ENCODE assay signal across 1 fruit fly cellular context in the genomic region with DNA sequence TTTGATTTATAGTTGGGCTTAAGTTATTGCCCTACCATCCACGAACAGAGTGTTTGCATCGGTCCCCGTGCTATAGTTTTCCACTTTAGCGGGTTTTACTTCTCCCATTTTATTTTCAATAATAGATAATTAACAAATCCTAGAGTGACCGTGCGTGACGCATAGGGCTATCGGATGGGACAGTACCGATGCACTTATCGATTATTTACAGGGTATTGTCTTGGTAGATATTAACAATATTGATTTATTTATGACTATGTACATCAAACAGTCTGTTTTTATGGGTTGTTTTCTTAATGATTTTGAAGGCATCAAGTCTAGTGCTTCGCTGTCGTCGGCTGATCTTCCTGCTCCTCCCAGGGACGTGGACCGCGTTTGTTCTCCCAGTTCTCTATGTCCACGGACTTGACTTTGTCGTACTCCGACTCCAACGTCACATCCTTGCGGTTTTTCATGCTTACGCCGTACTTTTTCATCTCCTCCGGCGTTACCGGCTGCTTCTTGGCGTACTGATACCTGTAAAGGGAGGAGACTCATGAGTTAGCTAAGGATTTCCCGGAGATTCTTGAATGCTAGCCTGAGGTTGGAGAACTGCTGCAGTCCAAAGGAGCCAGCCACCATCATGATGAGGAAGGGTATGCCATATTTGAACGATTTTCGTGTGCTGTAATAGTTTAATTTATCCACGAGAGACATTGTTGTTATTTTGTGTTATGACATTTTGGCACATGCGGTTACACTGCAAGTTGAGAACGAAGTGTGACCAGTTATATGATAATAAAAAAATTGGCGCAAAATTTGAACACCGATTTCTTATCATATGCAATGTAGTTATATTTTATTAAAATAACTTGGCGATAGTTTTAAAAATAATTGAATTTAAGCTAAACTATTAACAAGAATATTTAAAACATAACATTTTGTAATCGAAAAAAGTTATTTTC.
TF ChIP-seq lines count a peak whose summit lies in the region.

A gene (minus strand): TSS at position 184 of the 944 bp plus-strand sequence.
A gene (plus strand): TSS at position 295 of the 944 bp plus-strand sequence.

TF ChIP-seq in whole organism, embryonic, 481 proteins besides CTCF, POLR2A, EP300 and RAD21 (continued from another document):
- TF ChIP-seq Mad (GFP tag; optimal IDR thresholded peaks at IDR 0.05; lab: Kevin White, UChicago), result no peak
- TF ChIP-seq CG7357 (GFP tag; IDR thresholded peaks at IDR 0.05; lab: Robert Waterston, UW), result no peak
- TF ChIP-seq Ada2b (GFP tag; IDR thresholded peaks at IDR 0.05; lab: Robert Waterston, UW), result no peak
- no peak for TF ChIP-seq CG14667 (GFP tag; IDR thresholded peaks at IDR 0.05; lab: Robert Waterston, UW)
- TF ChIP-seq CG1233 (GFP tag; optimal IDR thresholded peaks at IDR 0.05; lab: Kevin White, UChicago), result no peak
- no peak for TF ChIP-seq CG4854 (GFP tag; optimal IDR thresholded peaks at IDR 0.05; lab: Kevin White, UChicago)
- no peak for TF ChIP-seq ERR (GFP tag; optimal IDR thresholded peaks at IDR 0.05; lab: Kevin White, UChicago)
- no peak for TF ChIP-seq Oli (tag; optimal IDR thresholded peaks at IDR 0.05; lab: Kevin White, UChicago)
- no peak for TF ChIP-seq yki (optimal IDR thresholded peaks at IDR 0.05; lab: Kevin White, UChicago)
- no peak for TF ChIP-seq CG4820 (GFP tag; optimal IDR thresholded peaks at IDR 0.05; lab: Kevin White, UChicago)
- TF ChIP-seq mam (GFP tag; optimal IDR thresholded peaks at IDR 0.05; lab: Kevin White, UChicago), result no peak
- no peak for TF ChIP-seq CG7987 (GFP tag; optimal IDR thresholded peaks at IDR 0.05; lab: Kevin White, UChicago)
- TF ChIP-seq CG33557 (GFP tag; optimal IDR thresholded peaks at IDR 0.05; lab: Kevin White, UChicago), result no peak
- no peak for TF ChIP-seq Ets97D (GFP tag; optimal IDR thresholded peaks at IDR 0.05; lab: Kevin White, UChicago)
- TF ChIP-seq Dref (GFP tag; IDR thresholded peaks at IDR 0.05; lab: Robert Waterston, UW), result peak; percentile 77
- no peak for TF ChIP-seq sens-2 (GFP tag; IDR thresholded peaks at IDR 0.05; lab: Robert Waterston, UW)
- peak; percentile 59; the same call in 1 of the 2 replicates for TF ChIP-seq hbn (GFP tag; IDR thresholded peaks at IDR 0.05; lab: Robert Waterston, UW; ENCODE audit: partially characterized antibody)
- no peak for TF ChIP-seq CG15073 (GFP tag; optimal IDR thresholded peaks at IDR 0.05; lab: Kevin White, UChicago)
- TF ChIP-seq ftz-f1 (GFP tag; optimal IDR thresholded peaks at IDR 0.05; lab: Kevin White, UChicago), result peak; percentile 14
- TF ChIP-seq CG9727 (GFP tag; optimal IDR thresholded peaks at IDR 0.05; lab: Kevin White, UChicago), result peak; percentile 12
- no peak for TF ChIP-seq ken (GFP tag; IDR thresholded peaks at IDR 0.05; lab: Robert Waterston, UW)
- TF ChIP-seq Optix (GFP tag; IDR thresholded peaks at IDR 0.05; lab: Robert Waterston, UW), result no peak
- TF ChIP-seq dati (GFP tag; IDR thresholded peaks at IDR 0.05; lab: Robert Waterston, UW), result no peak
- no peak for TF ChIP-seq Poxn (GFP tag; IDR thresholded peaks at IDR 0.05; lab: Robert Waterston, UW)
- no peak for TF ChIP-seq CG3163 (GFP tag; optimal IDR thresholded peaks at IDR 0.05; lab: Kevin White, UChicago)
- no peak for TF ChIP-seq Blimp-1 (GFP tag; optimal IDR thresholded peaks at IDR 0.05; lab: Kevin White, UChicago)
- no peak for TF ChIP-seq slbo (GFP tag; IDR thresholded peaks at IDR 0.05; lab: Robert Waterston, UW)
- TF ChIP-seq Taf1 (GFP tag; IDR thresholded peaks at IDR 0.05; lab: Robert Waterston, UW), result no peak
- TF ChIP-seq CG4617 (GFP tag; optimal IDR thresholded peaks at IDR 0.05; lab: Kevin White, UChicago; ENCODE audit: borderline replicate concordance), result peak; percentile 51
- TF ChIP-seq sqz (GFP tag; optimal IDR thresholded peaks at IDR 0.05; lab: Kevin White, UChicago), result peak; percentile 89
- TF ChIP-seq CG2116 (GFP tag; optimal IDR thresholded peaks at IDR 0.05; lab: Kevin White, UChicago), result peak; percentile 67
- no peak for TF ChIP-seq CG2678 (tag; optimal IDR thresholded peaks at IDR 0.05; lab: Kevin White, UChicago)
- no peak for TF ChIP-seq Dfd (GFP tag; optimal IDR thresholded peaks at IDR 0.05; lab: Kevin White, UChicago)
- peak; percentile 5 for TF ChIP-seq CG8924 (tag; optimal IDR thresholded peaks at IDR 0.05; lab: Kevin White, UChicago)
